Worm (Caenorhabditis elegans) whole organism, L3 larva: Measurements from ENCODE around the gene F53F8.6.

Experiments used
- ama-1 ChIP-seq: fragments of 150-350 bp; optimal IDR thresholded peaks from 2 replicates; lab custom pipeline; 2018
- ceh-28 ChIP-seq: fragments of 150-350 bp; optimal IDR thresholded peaks from 2 replicates; lab custom pipeline; 2014; ENCODE audit warnings: missing biosample characterization, missing genetic modification reagents, missing genetic modification characterization
- egl-27 ChIP-seq: sonication (generic microtip); optimal IDR thresholded peaks from 4 replicates; lab custom pipeline; 2017; ENCODE audit warnings: missing biosample characterization, missing genetic modification reagents, missing genetic modification characterization
- elt-3 ChIP-seq, 3 experiments: fragments of 150-350 bp in 1 of 3; sonication (generic microtip) in 2 of 3; optimal IDR thresholded peaks; 2 replicates in 2 of 3; 4 replicates in 1 of 3; lab custom pipeline; 2014 to 2017; ENCODE audit warnings: missing biosample characterization in 3 of 3, missing genetic modification characterization in 3 of 3
- lin-15B ChIP-seq: fragments of 150-350 bp; optimal IDR thresholded peaks from 2 replicates; lab custom pipeline; 2014; ENCODE audit warnings: missing biosample characterization, missing genetic modification characterization
- nfya-1 ChIP-seq: sonication (generic microtip); optimal IDR thresholded peaks from 2 replicates; lab custom pipeline; 2017; ENCODE audit warnings: missing genetic modification characterization, mild to moderate bottlenecking, missing compliant biosample characterization, antibody characterized with exemption, moderate library complexity; ENCODE audit not compliant: insufficient read depth
- nhr-12 ChIP-seq: fragments of 150-350 bp; optimal IDR thresholded peaks from 2 replicates; lab custom pipeline; 2014; ENCODE audit warnings: missing biosample characterization, missing genetic modification characterization
- nhr-237 ChIP-seq: fragments of 150-350 bp; optimal IDR thresholded peaks from 2 replicates; lab custom pipeline; 2014; ENCODE audit warnings: missing biosample characterization, missing genetic modification characterization
- nhr-25 ChIP-seq: sonication (generic microtip); optimal IDR thresholded peaks from 2 replicates; lab custom pipeline; 2017; ENCODE audit warnings: missing biosample characterization, missing genetic modification characterization
- pha-4 ChIP-seq: fragments of 150-350 bp; optimal IDR thresholded peaks from 2 replicates; lab custom pipeline; 2014; ENCODE audit warnings: missing biosample characterization, missing genetic modification reagents, missing genetic modification characterization
- unc-39 ChIP-seq: sonication (generic microtip); optimal IDR thresholded peaks from 4 replicates; lab custom pipeline; 2017; ENCODE audit warnings: missing biosample characterization, missing genetic modification characterization
- ztf-4 ChIP-seq: fragments of 150-350 bp; optimal IDR thresholded peaks from 2 replicates; lab custom pipeline; 2014; ENCODE audit warnings: missing biosample characterization, missing genetic modification characterization

ce11 chrV:20731787-20732186 is 27.8 kb downstream of the F53F8.6 start, which contains the start of gene srxa-1:
- TF ChIP-seq ztf-4 (tag; lab: Kevin White, UChicago) (no peak), egl-27 (tag; lab: Kevin White, UChicago) (no peak), nhr-12 (tag; lab: Kevin White, UChicago) (no peak), ama-1 (no peak), nfya-1 (no peak), lin-15B (tag; lab: Kevin White, UChicago) (no peak), pha-4 (no peak), elt-3 (tag; optimal IDR thresholded peaks at IDR 0.05; lab: Kevin White, UChicago) (no peak), nhr-237 (tag; lab: Kevin White, UChicago) (no peak), nhr-25 (tag; lab: Kevin White, UChicago) (no peak), unc-39 (tag; lab: Kevin White, UChicago) (no peak), ceh-28 (tag; lab: Kevin White, UChicago) (no peak)
